Fruit fly (Drosophila melanogaster) whole organism, embryonic: Measurements from ENCODE around the gene CG11723.

Source experiments
- Awh ChIP-seq: fragments of 200-800 bp; sonication (Bioruptor generic); IDR thresholded peaks from 2 replicates; pipeline ENCODE4, ENCODE4 v1.3.6; 2022; ENCODE audit warnings: missing biosample characterization, missing genetic modification characterization
- C15 ChIP-seq: fragments of 200-800 bp; sonication (Bioruptor generic); IDR thresholded peaks from 3 replicates; pipeline ENCODE4 v1.3.6; 2022; ENCODE audit warnings: missing biosample characterization, missing genetic modification characterization
- CG10209 ChIP-seq: fragments of 200-800 bp; sonication (Bioruptor generic); optimal IDR thresholded peaks from 3 replicates; lab custom pipeline; 2017; ENCODE audit warnings: missing biosample characterization, mild to moderate bottlenecking, missing genetic modification characterization, missing genetic modification reagents
- CG10267 ChIP-seq: fragments of 200-800 bp; sonication (Bioruptor generic); optimal IDR thresholded peaks from 2 replicates; lab custom pipeline; 2018; ENCODE audit warnings: missing biosample characterization, mild to moderate bottlenecking, missing genetic modification characterization, moderate library complexity
- CG10543 ChIP-seq: fragments of 200-800 bp; sonication (Bioruptor generic); optimal IDR thresholded peaks from 3 replicates; lab custom pipeline; 2017; ENCODE audit warnings: missing biosample characterization, mild to moderate bottlenecking, missing genetic modification characterization, moderate library complexity
- CG11085 ChIP-seq: fragments of 200-800 bp; sonication (Bioruptor generic); IDR thresholded peaks from 2 replicates; pipeline ENCODE4 v1.3.6; 2022; ENCODE audit warnings: missing biosample characterization, missing genetic modification characterization
- CG12071 ChIP-seq: fragments of 200-800 bp; sonication (Bioruptor generic); optimal IDR thresholded peaks from 3 replicates; lab custom pipeline; 2018; ENCODE audit warnings: missing biosample characterization, mild to moderate bottlenecking, missing genetic modification characterization
- CG12236 ChIP-seq: fragments of 200-800 bp; sonication (Bioruptor generic); optimal IDR thresholded peaks from 2 replicates; lab custom pipeline; 2016; ENCODE audit warnings: missing biosample characterization, missing genetic modification characterization
- CG12391 ChIP-seq: fragments of 200-800 bp; sonication (Bioruptor generic); optimal IDR thresholded peaks from 3 replicates; lab custom pipeline; 2018; ENCODE audit warnings: missing biosample characterization, mild to moderate bottlenecking, missing genetic modification characterization, moderate library complexity
- CG14441 ChIP-seq: fragments of 200-800 bp; sonication (Bioruptor generic); IDR thresholded peaks from 2 replicates; pipeline ENCODE4 v1.3.6; 2022; ENCODE audit warnings: missing biosample characterization, missing genetic modification characterization
- CG14965 ChIP-seq: fragments of 200-800 bp; sonication (Bioruptor generic); optimal IDR thresholded peaks from 2 replicates; lab custom pipeline; 2016; ENCODE audit warnings: missing biosample characterization, missing genetic modification characterization, borderline replicate concordance
- CG1647 ChIP-seq: fragments of 200-800 bp; sonication (Bioruptor generic); optimal IDR thresholded peaks from 3 replicates; lab custom pipeline; 2016; ENCODE audit warnings: missing biosample characterization, missing genetic modification characterization
- CG16863 ChIP-seq: fragments of 200-800 bp; sonication (Bioruptor generic); optimal IDR thresholded peaks from 3 replicates; lab custom pipeline; 2016; ENCODE audit warnings: missing biosample characterization, missing genetic modification characterization
- CG17612 ChIP-seq: fragments of 200-800 bp; sonication (Bioruptor generic); IDR thresholded peaks from 2 replicates; pipeline ENCODE4 v1.3.6; 2022; ENCODE audit warnings: missing biosample characterization, missing genetic modification characterization
- CG1792 ChIP-seq: fragments of 200-800 bp; sonication (Bioruptor generic); optimal IDR thresholded peaks from 2 replicates; lab custom pipeline; 2016; ENCODE audit warnings: missing biosample characterization, missing genetic modification characterization
- CG18011 ChIP-seq: fragments of 200-800 bp; sonication (Bioruptor generic); optimal IDR thresholded peaks from 2 replicates; lab custom pipeline; 2017; ENCODE audit warnings: missing biosample characterization, missing genetic modification characterization, mild to moderate bottlenecking, moderate library complexity, missing genotype
- CG2202 ChIP-seq: fragments of 200-800 bp; sonication (Bioruptor generic); optimal IDR thresholded peaks from 2 replicates; lab custom pipeline; 2018; ENCODE audit warnings: missing biosample characterization, mild to moderate bottlenecking, missing genetic modification characterization
- CG2678 ChIP-seq: fragments of 200-800 bp; sonication (Bioruptor generic); optimal IDR thresholded peaks from 3 replicates; lab custom pipeline; 2019; ENCODE audit warnings: missing biosample characterization, mild to moderate bottlenecking, missing genetic modification characterization, moderate library complexity
- CG3726 ChIP-seq: fragments of 200-800 bp; sonication (Bioruptor generic); IDR thresholded peaks from 3 replicates; pipeline ENCODE4, ENCODE4 v1.3.6; 2022; ENCODE audit warnings: missing biosample characterization, missing genetic modification characterization
- CG4328 ChIP-seq: fragments of 200-800 bp; sonication (Bioruptor generic); optimal IDR thresholded peaks from 3 replicates; lab custom pipeline; 2017; ENCODE audit warnings: missing biosample characterization, missing genetic modification reagents, missing genetic modification characterization
- CG4820 ChIP-seq: fragments of 200-800 bp; sonication (Bioruptor generic); optimal IDR thresholded peaks from 3 replicates; lab custom pipeline; 2016; ENCODE audit warnings: missing biosample characterization, missing genetic modification characterization
- CG7963 ChIP-seq: fragments of 200-800 bp; sonication (Bioruptor generic); IDR thresholded peaks from 3 replicates; pipeline ENCODE4 v1.3.6; 2022; ENCODE audit warnings: missing biosample characterization, missing genetic modification characterization; ENCODE audit not compliant: partially characterized antibody
- CG7987 ChIP-seq: fragments of 200-800 bp; sonication (Bioruptor generic); optimal IDR thresholded peaks from 2 replicates; lab custom pipeline; 2018; ENCODE audit warnings: missing biosample characterization, mild to moderate bottlenecking, missing genetic modification characterization, moderate library complexity
- CG8944 ChIP-seq: fragments of 200-800 bp; sonication (Bioruptor generic); optimal IDR thresholded peaks from 3 replicates; lab custom pipeline; 2016; ENCODE audit warnings: missing biosample characterization, missing genetic modification characterization
- CG9876 ChIP-seq: fragments of 200-800 bp; sonication (Bioruptor generic); optimal IDR thresholded peaks from 2 replicates; lab custom pipeline; 2016; ENCODE audit warnings: missing biosample characterization, missing genetic modification characterization
- CkIIα-i1 ChIP-seq: fragments of 200-800 bp; sonication (Bioruptor generic); IDR thresholded peaks from 2 replicates; pipeline ENCODE4 v1.3.6; 2022; ENCODE audit warnings: missing biosample characterization, missing genetic modification characterization
- D19B ChIP-seq: fragments of 200-800 bp; sonication (Bioruptor generic); optimal IDR thresholded peaks from 2 replicates; lab custom pipeline; 2017; ENCODE audit warnings: missing biosample characterization, mild to moderate bottlenecking, missing genetic modification characterization
- Doc3 ChIP-seq: fragments of 200-800 bp; sonication (Bioruptor generic); IDR thresholded peaks from 3 replicates; pipeline ENCODE4 v1.3.6; 2022; ENCODE audit warnings: missing biosample characterization, missing genetic modification characterization; ENCODE audit not compliant: partially characterized antibody
- Eip74EF ChIP-seq, 2 experiments: fragments of 200-800 bp in 1 of 2; fragments of >200 bp in 1 of 2; sonication (Bioruptor generic) in 1 of 2; optimal IDR thresholded peaks; 2 replicates each; lab custom pipeline; 2017 to 2019; ENCODE audit warnings: missing biosample characterization in 2 of 2, missing genetic modification characterization in 2 of 2, mild to moderate bottlenecking in 1 of 2, moderate library complexity in 1 of 2
- H15 ChIP-seq: fragments of 200-800 bp; sonication (Bioruptor generic); IDR thresholded peaks from 3 replicates; pipeline ENCODE4 v1.3.6; 2022; ENCODE audit warnings: missing biosample characterization, missing genetic modification characterization
- HLH4C ChIP-seq: fragments of 200-800 bp; sonication (Bioruptor generic); IDR thresholded peaks from 3 replicates; pipeline ENCODE4 v1.3.6; 2022; ENCODE audit warnings: missing biosample characterization, missing genetic modification characterization; ENCODE audit not compliant: partially characterized antibody
- HLHmδ ChIP-seq: fragments of 200-800 bp; sonication (Bioruptor generic); optimal IDR thresholded peaks from 2 replicates; lab custom pipeline; 2018; ENCODE audit warnings: missing biosample characterization, mild to moderate bottlenecking, missing genetic modification characterization, moderate library complexity
- Hsf ChIP-seq: fragments of 200-800 bp; sonication (Bioruptor generic); optimal IDR thresholded peaks from 3 replicates; lab custom pipeline; 2016; ENCODE audit warnings: missing biosample characterization, missing genetic modification characterization
- Mad ChIP-seq: fragments of 200-800 bp; sonication (Bioruptor generic); optimal IDR thresholded peaks from 2 replicates; lab custom pipeline; 2016; ENCODE audit warnings: missing biosample characterization, missing genetic modification characterization
- Med ChIP-seq: fragments of 200-800 bp; sonication (Bioruptor generic); peaks from one replicate; lab custom pipeline; 2016; ENCODE audit warnings: missing biosample characterization, missing genetic modification characterization, mild to moderate bottlenecking, inconsistent platforms, moderate library complexity
- NC2α ChIP-seq: fragments of 200-800 bp; sonication (Bioruptor generic); optimal IDR thresholded peaks from 2 replicates; lab custom pipeline; 2016; ENCODE audit warnings: missing biosample characterization, missing genetic modification characterization
- Sry-δ ChIP-seq: fragments of 200-800 bp; sonication (Bioruptor generic); optimal IDR thresholded peaks from 2 replicates; lab custom pipeline; 2016; ENCODE audit warnings: missing biosample characterization, missing genetic modification characterization
- abd-A ChIP-seq: fragments of 200-800 bp; sonication (Bioruptor generic); optimal IDR thresholded peaks from 3 replicates; lab custom pipeline; 2019; ENCODE audit warnings: missing biosample characterization, mild to moderate bottlenecking, missing genetic modification characterization, moderate library complexity
- esg ChIP-seq: fragments of 200-800 bp; sonication (Bioruptor generic); conservative IDR thresholded peaks from 2 replicates; pipeline ENCODE4 v1.3.6; 2022; ENCODE audit warnings: missing biosample characterization, missing genetic modification characterization
- gcm2 ChIP-seq: fragments of 200-800 bp; sonication (Bioruptor generic); optimal IDR thresholded peaks from 2 replicates; lab custom pipeline; 2016; ENCODE audit warnings: missing biosample characterization, missing genetic modification characterization
- gt ChIP-seq: fragments of 200-800 bp; sonication (Bioruptor generic); IDR thresholded peaks from 2 replicates; pipeline ENCODE4 v1.3.6; 2022; ENCODE audit warnings: missing biosample characterization, missing genetic modification characterization
- her ChIP-seq: fragments of 200-800 bp; sonication (Bioruptor generic); optimal IDR thresholded peaks from 2 replicates; lab custom pipeline; 2016; ENCODE audit warnings: missing biosample characterization, missing genetic modification characterization
- inv ChIP-seq: fragments of 200-800 bp; sonication (Bioruptor generic); IDR thresholded peaks from 2 replicates; pipeline ENCODE4 v1.3.6; 2022; ENCODE audit warnings: missing biosample characterization, missing genetic modification characterization; ENCODE audit not compliant: partially characterized antibody
- knrl ChIP-seq: fragments of 200-800 bp; sonication (Bioruptor generic); IDR thresholded peaks from 3 replicates; pipeline ENCODE4 v1.3.6; 2022; ENCODE audit warnings: missing biosample characterization, missing genetic modification characterization; ENCODE audit not compliant: partially characterized antibody
- phol ChIP-seq: fragments of 200-800 bp; sonication (Bioruptor generic); optimal IDR thresholded peaks from 3 replicates; lab custom pipeline; 2018; ENCODE audit warnings: missing biosample characterization, mild to moderate bottlenecking, missing genetic modification characterization, moderate library complexity
- so ChIP-seq: fragments of 200-800 bp; sonication (Bioruptor generic); IDR thresholded peaks from 3 replicates; pipeline ENCODE4 v1.3.6; 2022; ENCODE audit warnings: missing biosample characterization, missing genetic modification characterization
- sr ChIP-seq: fragments of 200-800 bp; sonication (Bioruptor generic); IDR thresholded peaks from 3 replicates; pipeline ENCODE4 v1.3.6; 2022; ENCODE audit warnings: missing biosample characterization, missing genetic modification characterization
- ssp ChIP-seq: fragments of 200-800 bp; sonication (Bioruptor generic); IDR thresholded peaks from 2 replicates; pipeline ENCODE4 v1.3.6; 2022; ENCODE audit warnings: missing biosample characterization, missing genetic modification characterization
- sug ChIP-seq: fragments of 200-800 bp; optimal IDR thresholded peaks from 2 replicates; lab custom pipeline; 2019; ENCODE audit warnings: missing biosample characterization, mild to moderate bottlenecking, missing genetic modification characterization, moderate library complexity
- trh ChIP-seq: fragments of 200-800 bp; sonication (Bioruptor generic); optimal IDR thresholded peaks from 2 replicates; lab custom pipeline; 2016; ENCODE audit warnings: missing biosample characterization, missing genetic modification characterization
- yki ChIP-seq: fragments of >200 bp; optimal IDR thresholded peaks from 3 replicates; lab custom pipeline; 2018

The CG11723 gene

dm6 chr2L:2189100-2189499 is 42.0 kb upstream of the CG11723 start (continued):
- TF ChIP-seq CG7987 (GFP tag; lab: Kevin White, UChicago), result no peak
- TF ChIP-seq abd-A (tag; lab: Kevin White, UChicago), result no peak
- TF ChIP-seq CG14965 (GFP tag; lab: Kevin White, UChicago), result no peak
- 0 out of 2 replicates have a peak, but pooled peaks have one; percentile 7 for TF ChIP-seq CG14441
- TF ChIP-seq Eip74EF (GFP tag; optimal IDR thresholded peaks at IDR 0.05; lab: Kevin White, UChicago), result peak in 1 of 2 experiments; percentile 25
- no peak for TF ChIP-seq trh
- TF ChIP-seq CG7963 (GFP tag; lab: Robert Waterston, UW), result no peak
- TF ChIP-seq Doc3 (GFP tag; lab: Robert Waterston, UW), result no peak
- no peak for TF ChIP-seq gcm2
- TF ChIP-seq CG3726 (GFP tag; lab: Robert Waterston, UW), result peak; percentile 73; the same call in 2 of the 3 replicates
- TF ChIP-seq yki (lab: Kevin White, UChicago), result no peak
- TF ChIP-seq Mad (GFP tag; lab: Kevin White, UChicago), result peak; percentile 53
- peak; percentile 72 for TF ChIP-seq H15 (GFP tag; lab: Robert Waterston, UW)
- TF ChIP-seq CG10543 (GFP tag; lab: Kevin White, UChicago), result no peak
- peak; percentile 74 for TF ChIP-seq CG16863 (GFP tag; lab: Kevin White, UChicago)
- TF ChIP-seq CG12391 (tag; lab: Kevin White, UChicago), result peak; percentile 77
- TF ChIP-seq inv (GFP tag; lab: Robert Waterston, UW), result no peak
- TF ChIP-seq CG4328, result no peak
- TF ChIP-seq CG12071, result no peak
- TF ChIP-seq CG12236 (GFP tag; lab: Kevin White, UChicago), result peak; percentile 45
- TF ChIP-seq sr (GFP tag; lab: Robert Waterston, UW), result no peak
- TF ChIP-seq CkIIα-i1 (GFP tag; lab: Robert Waterston, UW), result no peak
- peak; percentile 92 for TF ChIP-seq Med (GFP tag; lab: Kevin White, UChicago)
- peak; percentile 77 for TF ChIP-seq CG8944 (GFP tag; lab: Kevin White, UChicago)
- peak; percentile 57; the same call in 1 of the 2 replicates for TF ChIP-seq gt (GFP tag; lab: Robert Waterston, UW)
- TF ChIP-seq CG1792, result no peak
- peak; percentile 54 for TF ChIP-seq CG9876 (GFP tag; lab: Kevin White, UChicago)
- TF ChIP-seq sug, result no peak
- TF ChIP-seq D19B (GFP tag; lab: Kevin White, UChicago), result no peak
- TF ChIP-seq so (GFP tag; lab: Robert Waterston, UW), result no peak
- TF ChIP-seq ssp (GFP tag; lab: Robert Waterston, UW), result peak; percentile 61
- peak; percentile 40; the same call in 1 of the 2 replicates for TF ChIP-seq esg (GFP tag; lab: Robert Waterston, UW)
- TF ChIP-seq CG18011 (GFP tag; lab: Kevin White, UChicago), result no peak
- TF ChIP-seq NC2α (GFP tag; lab: Kevin White, UChicago), result no peak
- TF ChIP-seq CG10267 (tag; lab: Kevin White, UChicago), result peak; percentile 76
- no peak for TF ChIP-seq CG17612
- TF ChIP-seq CG2678 (tag; lab: Kevin White, UChicago), result peak; percentile 65
- TF ChIP-seq CG10209 (GFP tag; lab: Kevin White, UChicago), result peak; percentile 67
- TF ChIP-seq Awh (GFP tag; lab: Robert Waterston, UW), result peak; percentile 71; the same call in 1 of the 2 replicates
- peak; percentile 88 for TF ChIP-seq CG2202 (tag; lab: Kevin White, UChicago)
- TF ChIP-seq knrl (GFP tag; lab: Robert Waterston, UW), result no peak
- TF ChIP-seq CG11085, result 0 out of 2 replicates have a peak, but pooled peaks have one; percentile 8
- TF ChIP-seq C15, result no peak
- TF ChIP-seq HLHmδ, result no peak
- TF ChIP-seq CG1647 (GFP tag; lab: Kevin White, UChicago), result no peak
- peak; percentile 1 for TF ChIP-seq her
- TF ChIP-seq HLH4C (GFP tag; lab: Robert Waterston, UW), result no peak
- TF ChIP-seq CG4820 (GFP tag; lab: Kevin White, UChicago), result peak; percentile 81
- peak; percentile 15 for TF ChIP-seq Sry-δ
- peak; percentile 76 for TF ChIP-seq Hsf (GFP tag; lab: Kevin White, UChicago)
- peak; percentile 79 for TF ChIP-seq phol (tag; lab: Kevin White, UChicago)
